Worm (Caenorhabditis elegans): Measurements from ENCODE around the gene F58B4.6.

The F58B4.6 gene

ce11 chrV:10966874-10967273 is 42.0 kb downstream of the F58B4.6 start:
- TF ChIP-seq mbf-1 (tag; optimal IDR thresholded peaks at IDR 0.05) = no peak
- no peak for TF ChIP-seq crh-2 (tag; optimal IDR thresholded peaks at IDR 0.05)
- no peak for TF ChIP-seq elt-1 (tag; optimal IDR thresholded peaks at IDR 0.05)
- no peak for TF ChIP-seq ztf-4 (tag; optimal IDR thresholded peaks at IDR 0.05)
- TF ChIP-seq ztf-11 (tag; optimal IDR thresholded peaks at IDR 0.05) = no peak
- no peak for TF ChIP-seq zag-1 (tag; optimal IDR thresholded peaks at IDR 0.05)
- no peak for TF ChIP-seq skn-1 (tag; optimal IDR thresholded peaks at IDR 0.05)
- no peak for TF ChIP-seq F13H6.1 (tag; optimal IDR thresholded peaks at IDR 0.05)
- no peak for TF ChIP-seq lin-13 (GFP tag; optimal IDR thresholded peaks at IDR 0.05)
- TF ChIP-seq nhr-23 (tag; optimal IDR thresholded peaks at IDR 0.05) = no peak
- TF ChIP-seq sma-3 (GFP tag; optimal IDR thresholded peaks at IDR 0.05) = no peak
- no peak for TF ChIP-seq blmp-1 (tag; optimal IDR thresholded peaks at IDR 0.05; ENCODE audit: insufficient read depth)
- TF ChIP-seq lsy-2 (tag; optimal IDR thresholded peaks at IDR 0.05) = no peak
- no peak for TF ChIP-seq mdl-1 (tag; optimal IDR thresholded peaks at IDR 0.05)
- no peak for TF ChIP-seq unc-62 (GFP tag; optimal IDR thresholded peaks at IDR 0.05)

- TF ChIP-seq F13H6.1 (tag; optimal IDR thresholded peaks at IDR 0.05) (no peak), snpc-4 (tag; optimal IDR thresholded peaks at IDR 0.05) (no peak)
Measured at ce11 chrV:10967594-10968273, 42.9 kb downstream of the F58B4.6 start.

- TF ChIP-seq blmp-1 (tag; optimal IDR thresholded peaks at IDR 0.05; ENCODE audit: insufficient read depth) = no peak
- no peak for TF ChIP-seq nhr-10 (tag; optimal IDR thresholded peaks at IDR 0.05)
- TF ChIP-seq elt-3 (tag; optimal IDR thresholded peaks at IDR 0.05) = no peak
- no peak for TF ChIP-seq lin-11 (tag; optimal IDR thresholded peaks at IDR 0.05)
- no peak for TF ChIP-seq sma-9 (GFP tag; optimal IDR thresholded peaks at IDR 0.05)
- no peak for TF ChIP-seq sma-9 (tag; optimal IDR thresholded peaks at IDR 0.05)
- no peak for TF ChIP-seq unc-39 (tag; optimal IDR thresholded peaks at IDR 0.05)
- no peak for TF ChIP-seq nhr-23 (tag; optimal IDR thresholded peaks at IDR 0.05)
- TF ChIP-seq ceh-82 (tag; optimal IDR thresholded peaks at IDR 0.05) = no peak
- TF ChIP-seq unc-55 (GFP tag; optimal IDR thresholded peaks at IDR 0.05) = no peak
- TF ChIP-seq ztf-1 (GFP tag; conservative IDR thresholded peaks at IDR 0.05) = no peak
- TF ChIP-seq alr-1 (tag; optimal IDR thresholded peaks at IDR 0.05) = no peak
- TF ChIP-seq nhr-25 (tag; optimal IDR thresholded peaks at IDR 0.05) = no peak
- no peak for TF ChIP-seq ama-1 (optimal IDR thresholded peaks at IDR 0.05)
- no peak for TF ChIP-seq ztf-4 (tag; optimal IDR thresholded peaks at IDR 0.05)
- no peak for TF ChIP-seq nhr-21 (tag; optimal IDR thresholded peaks at IDR 0.05)
Measured at ce11 chrV:10970070-10970469, 45.2 kb downstream of the F58B4.6 start, which contains the start of gene F17C11.22. F17C11.22 (minus strand) TSS chrV:10970170.

- TF ChIP-seq nhr-12 (tag; optimal IDR thresholded peaks at IDR 0.05) = no peak
- no peak for TF ChIP-seq elt-1 (tag; optimal IDR thresholded peaks at IDR 0.05)
- no peak for TF ChIP-seq snpc-4 (tag; optimal IDR thresholded peaks at IDR 0.05)
- no peak for TF ChIP-seq crh-2 (tag; optimal IDR thresholded peaks at IDR 0.05)
- TF ChIP-seq ztf-11 (tag; optimal IDR thresholded peaks at IDR 0.05) = no peak
- TF ChIP-seq Y55F3AM.14 (GFP tag; optimal IDR thresholded peaks at IDR 0.05) = no peak
- no peak for TF ChIP-seq R02D3.7 (tag; optimal IDR thresholded peaks at IDR 0.05)
- TF ChIP-seq mbf-1 (tag; optimal IDR thresholded peaks at IDR 0.05) = no peak
- no peak for TF ChIP-seq sma-9 (GFP tag; optimal IDR thresholded peaks at IDR 0.05)
- no peak for TF ChIP-seq sma-9 (tag; optimal IDR thresholded peaks at IDR 0.05)
- no peak for TF ChIP-seq nhr-237 (tag; optimal IDR thresholded peaks at IDR 0.05)
- TF ChIP-seq nhr-10 (tag; optimal IDR thresholded peaks at IDR 0.05) = no peak
- no peak for TF ChIP-seq lin-13 (GFP tag; optimal IDR thresholded peaks at IDR 0.05)
- no peak for TF ChIP-seq mdl-1 (tag; optimal IDR thresholded peaks at IDR 0.05)
- TF ChIP-seq nhr-77 (tag; optimal IDR thresholded peaks at IDR 0.05) = no peak
- TF ChIP-seq ceh-16 (tag; optimal IDR thresholded peaks at IDR 0.05) = no peak
- TF ChIP-seq ztf-4 (tag; optimal IDR thresholded peaks at IDR 0.05) = no peak
- TF ChIP-seq unc-39 (tag; optimal IDR thresholded peaks at IDR 0.05) = no peak
Measured at ce11 chrV:10970930-10971329, 46.1 kb downstream of the F58B4.6 start.

- TF ChIP-seq lin-11 (tag; optimal IDR thresholded peaks at IDR 0.05) = no peak
- TF ChIP-seq mdl-1 (tag; optimal IDR thresholded peaks at IDR 0.05) = no peak
- TF ChIP-seq gmeb-1 (tag; optimal IDR thresholded peaks at IDR 0.05) = no peak
- no peak for TF ChIP-seq ZK546.5 (tag; optimal IDR thresholded peaks at IDR 0.05)
- TF ChIP-seq unc-55 (GFP tag; optimal IDR thresholded peaks at IDR 0.05) = no peak
- no peak for TF ChIP-seq unc-62 (GFP tag; optimal IDR thresholded peaks at IDR 0.05)
- no peak for TF ChIP-seq F13H6.1 (tag; optimal IDR thresholded peaks at IDR 0.05)
- no peak for TF ChIP-seq alr-1 (tag; optimal IDR thresholded peaks at IDR 0.05)
- no peak for TF ChIP-seq elt-1 (tag; optimal IDR thresholded peaks at IDR 0.05)
Measured at ce11 chrV:10975091-10975490, 50.3 kb downstream of the F58B4.6 start.

Data from whole organism, L2 larva.